Worm (Caenorhabditis elegans): ENCODE data around the gene ocr-4.

ocr-4 gene

ce11 chrIV:7301481-7301880 is 31.1 kb downstream of the ocr-4 start:
- TF ChIP-seq lin-15B (tag; optimal IDR thresholded peaks at IDR 0.05): no peak
- TF ChIP-seq ZK546.5 (tag; optimal IDR thresholded peaks at IDR 0.05): no peak
- TF ChIP-seq ama-1 (optimal IDR thresholded peaks at IDR 0.05): no peak
- no peak for TF ChIP-seq mdl-1 (tag; optimal IDR thresholded peaks at IDR 0.05)
- TF ChIP-seq hmg-11 (tag; optimal IDR thresholded peaks at IDR 0.05): no peak
- TF ChIP-seq nhr-237 (tag; optimal IDR thresholded peaks at IDR 0.05): no peak
- TF ChIP-seq elt-2 (tag; optimal IDR thresholded peaks at IDR 0.05): no peak
- no peak for TF ChIP-seq ceh-16 (tag; optimal IDR thresholded peaks at IDR 0.05)
- no peak for TF ChIP-seq elt-1 (tag; optimal IDR thresholded peaks at IDR 0.05)
- no peak for TF ChIP-seq pqm-1 (tag; optimal IDR thresholded peaks at IDR 0.05)
- no peak for TF ChIP-seq nfya-1 (tag; optimal IDR thresholded peaks at IDR 0.05; ENCODE audit: insufficient read depth)
- no peak for TF ChIP-seq sea-2 (GFP tag; optimal IDR thresholded peaks at IDR 0.05)
- no peak for TF ChIP-seq nhr-28 (tag; optimal IDR thresholded peaks at IDR 0.05)
- TF ChIP-seq egl-27 (tag; optimal IDR thresholded peaks at IDR 0.05): no peak
- no peak for TF ChIP-seq nhr-23 (tag; optimal IDR thresholded peaks at IDR 0.05)
- TF ChIP-seq daf-12 (tag; optimal IDR thresholded peaks at IDR 0.05): no peak
- no peak for TF ChIP-seq nhr-76 (tag; optimal IDR thresholded peaks at IDR 0.05)

- TF ChIP-seq egl-27 (tag; optimal IDR thresholded peaks at IDR 0.05) (no peak), ama-1 (optimal IDR thresholded peaks at IDR 0.05) (no peak), nfya-1 (tag; optimal IDR thresholded peaks at IDR 0.05; ENCODE audit: insufficient read depth) (no peak), ceh-82 (tag; optimal IDR thresholded peaks at IDR 0.05) (no peak), fos-1 (tag; optimal IDR thresholded peaks at IDR 0.05) (no peak), fkh-10 (GFP tag; optimal IDR thresholded peaks at IDR 0.05) (no peak), ZK546.5 (tag; optimal IDR thresholded peaks at IDR 0.05) (no peak), elt-1 (tag; optimal IDR thresholded peaks at IDR 0.05) (no peak), elt-2 (tag; optimal IDR thresholded peaks at IDR 0.05) (no peak), nhr-67 (tag; optimal IDR thresholded peaks at IDR 0.05) (no peak), eor-1 (tag; optimal IDR thresholded peaks at IDR 0.05) (no peak), pqm-1 (tag; optimal IDR thresholded peaks at IDR 0.05) (no peak), nhr-23 (tag; optimal IDR thresholded peaks at IDR 0.05) (no peak), elt-3 (tag; optimal IDR thresholded peaks at IDR 0.05) (no peak), nhr-25 (tag; optimal IDR thresholded peaks at IDR 0.05) (no peak), lin-39 (tag; optimal IDR thresholded peaks at IDR 0.05) (no peak), daf-12 (tag; optimal IDR thresholded peaks at IDR 0.05) (no peak), mdl-1 (tag; optimal IDR thresholded peaks at IDR 0.05) (no peak), tbx-2 (tag; optimal IDR thresholded peaks at IDR 0.05) (no peak)
These were observed 38.5 kb downstream of the ocr-4 start, which contains the start of gene F42C5.5 for ce11 chrIV:7294121-7294520. Gene F42C5.5 (minus strand): TSS chrIV:7294221.

ce11 chrIV:7291957-7292356 is 40.6 kb downstream of the ocr-4 start, which contains the start of gene F42C5.4:
Gene F42C5.4 (minus strand): TSS chrIV:7292127.
- TF ChIP-seq nhr-25 (tag; optimal IDR thresholded peaks at IDR 0.05) (no peak), snpc-4 (tag; optimal IDR thresholded peaks at IDR 0.05) (no peak), skn-1 (tag; optimal IDR thresholded peaks at IDR 0.05) (no peak), unc-62 (GFP tag; optimal IDR thresholded peaks at IDR 0.05) (no peak), egl-27 (tag; optimal IDR thresholded peaks at IDR 0.05) (no peak), elt-3 (tag; optimal IDR thresholded peaks at IDR 0.05) (no peak), jun-1 (tag; optimal IDR thresholded peaks at IDR 0.05) (no peak), ztf-4 (tag; optimal IDR thresholded peaks at IDR 0.05) (no peak), ZK546.5 (tag; optimal IDR thresholded peaks at IDR 0.05) (no peak), zag-1 (tag; optimal IDR thresholded peaks at IDR 0.05) (no peak), ceh-16 (tag; optimal IDR thresholded peaks at IDR 0.05) (no peak)

- no peak for TF ChIP-seq nhr-77 (tag; optimal IDR thresholded peaks at IDR 0.05)
- no peak for TF ChIP-seq egl-27 (tag; optimal IDR thresholded peaks at IDR 0.05)
- TF ChIP-seq daf-12 (tag; optimal IDR thresholded peaks at IDR 0.05): no peak
- TF ChIP-seq elt-2 (tag; optimal IDR thresholded peaks at IDR 0.05): peak; percentile 18
These were observed 41.5 kb downstream of the ocr-4 start for ce11 chrIV:7291066-7291465.

ce11 chrIV:7287474-7287873 is 45.1 kb downstream of the ocr-4 start, which contains the start of gene F42C5.3:
Gene F42C5.3 (minus strand): TSS chrIV:7287574.
- no peak for TF ChIP-seq ama-1 (optimal IDR thresholded peaks at IDR 0.05)
- TF ChIP-seq zag-1 (tag; optimal IDR thresholded peaks at IDR 0.05): no peak
- TF ChIP-seq ceh-9 (tag; optimal IDR thresholded peaks at IDR 0.05): no peak
- no peak for TF ChIP-seq nhr-77 (tag; optimal IDR thresholded peaks at IDR 0.05)
- no peak for TF ChIP-seq ceh-16 (tag; optimal IDR thresholded peaks at IDR 0.05)
- TF ChIP-seq nhr-25 (tag; optimal IDR thresholded peaks at IDR 0.05): no peak
- TF ChIP-seq elt-1 (tag; optimal IDR thresholded peaks at IDR 0.05): no peak
- TF ChIP-seq lin-39 (tag; optimal IDR thresholded peaks at IDR 0.05): no peak
- TF ChIP-seq ztf-11 (tag; optimal IDR thresholded peaks at IDR 0.05): no peak
- TF ChIP-seq mdl-1 (tag; optimal IDR thresholded peaks at IDR 0.05): no peak
- no peak for TF ChIP-seq lsy-12 (tag; optimal IDR thresholded peaks at IDR 0.05)
- no peak for TF ChIP-seq eor-1 (tag; optimal IDR thresholded peaks at IDR 0.05)
- TF ChIP-seq snpc-4 (tag; optimal IDR thresholded peaks at IDR 0.05): no peak
- no peak for TF ChIP-seq tbx-2 (tag; optimal IDR thresholded peaks at IDR 0.05)
- TF ChIP-seq nfya-1 (tag; optimal IDR thresholded peaks at IDR 0.05; ENCODE audit: insufficient read depth): no peak

Data from whole organism, L3 larva.